Worm (Caenorhabditis elegans) whole organism, early embryonic: Measurements from ENCODE around the gene C18B10.6.

Experiments
- B0310.2 ChIP-seq: sonication (generic microtip); optimal IDR thresholded peaks from 2 replicates; lab custom pipeline; 2016; ENCODE audit warnings: mild to moderate bottlenecking, missing genetic modification characterization, missing compliant biosample characterization
- F13C5.2 ChIP-seq: sonication (generic microtip); optimal IDR thresholded peaks from 2 replicates; lab custom pipeline; 2017; ENCODE audit warnings: mild to moderate bottlenecking, missing genetic modification characterization, inconsistent platforms, missing compliant biosample characterization
- aly-1 ChIP-seq: sonication (generic microtip); optimal IDR thresholded peaks from 2 replicates; lab custom pipeline; 2016; ENCODE audit warnings: missing genetic modification characterization, missing compliant biosample characterization
- ama-1 ChIP-seq: fragments of 150-350 bp; optimal IDR thresholded peaks from 2 replicates; lab custom pipeline; 2014
- ceh-13 ChIP-seq: fragments of 200-800 bp; sonication (Bioruptor generic); optimal IDR thresholded peaks from 2 replicates; lab custom pipeline; 2018; ENCODE audit warnings: mild to moderate bottlenecking, missing genetic modification characterization, missing compliant biosample characterization
- flt-1 ChIP-seq: fragments of 200-800 bp; sonication (Bioruptor generic); IDR thresholded peaks from 2 replicates; pipeline ENCODE4 v1.3.6; 2022; ENCODE audit warnings: missing genetic modification characterization, missing compliant biosample characterization
- pes-1 ChIP-seq: fragments of 200-800 bp; sonication (Bioruptor generic); IDR thresholded peaks from 2 replicates; pipeline ENCODE4 v1.3.6; 2022; ENCODE audit warnings: missing genetic modification reagents, missing genetic modification characterization, missing compliant biosample characterization
- scrt-1 ChIP-seq: fragments of 200-800 bp; sonication (Bioruptor generic); IDR thresholded peaks from 2 replicates; pipeline ENCODE4 v1.3.6; 2022; ENCODE audit warnings: missing genetic modification characterization, missing compliant biosample characterization
- sea-1 ChIP-seq: fragments of 200-800 bp; sonication (Bioruptor generic); conservative IDR thresholded peaks from 2 replicates; pipeline ENCODE4 v1.3.6; 2022; ENCODE audit warnings: missing genetic modification characterization, missing compliant biosample characterization
- tbx-11 ChIP-seq: fragments of 200-800 bp; sonication (Bioruptor generic); IDR thresholded peaks from 2 replicates; pipeline ENCODE4 v1.3.6; 2022; ENCODE audit warnings: missing genetic modification characterization, missing compliant biosample characterization
- tbx-37 ChIP-seq: fragments of 200-800 bp; sonication (Bioruptor generic); conservative IDR thresholded peaks from 2 replicates; pipeline ENCODE4 v1.3.6; 2022; ENCODE audit warnings: missing genetic modification reagents, missing genetic modification characterization, missing compliant biosample characterization
- tra-4 ChIP-seq: sonication (generic microtip); optimal IDR thresholded peaks from 2 replicates; lab custom pipeline; 2017; ENCODE audit warnings: missing genetic modification characterization, missing compliant biosample characterization

C18B10.6 gene

DNA sequence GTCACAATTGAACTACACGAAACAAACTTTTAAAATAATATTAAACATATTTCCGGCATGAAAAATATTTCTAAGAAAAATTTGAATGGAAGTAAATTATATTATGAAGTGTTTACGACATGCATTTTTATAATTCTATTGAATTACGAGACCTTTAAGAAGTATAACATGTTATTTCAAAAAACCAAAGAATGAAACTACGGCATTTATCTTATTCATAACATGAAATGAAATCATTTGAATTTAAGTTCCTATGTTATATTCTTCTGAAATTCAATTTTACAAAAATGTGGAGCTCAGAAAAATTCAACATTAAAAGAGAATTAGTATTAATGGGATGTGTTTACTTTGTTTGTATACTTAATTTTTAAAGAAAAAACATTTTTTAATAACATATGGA, 49.8 kb downstream of the C18B10.6 start, which contains the start of gene srw-71:
Gene srw-71, minus strand, starts transcription at position 101 of the 400 bp plus-strand sequence.
- TF ChIP-seq tbx-37 (GFP tag; lab: Robert Waterston, UW) (no peak), ama-1 (lab: Kevin White, UChicago) (no peak), B0310.2 (tag; lab: Kevin White, UChicago) (no peak), ceh-13 (no peak), tbx-11 (GFP tag; lab: Robert Waterston, UW) (no peak), sea-1 (GFP tag; lab: Robert Waterston, UW) (no peak), aly-1 (tag; lab: Kevin White, UChicago) (no peak), scrt-1 (GFP tag; lab: Robert Waterston, UW) (no peak), flt-1 (no peak), pes-1 (GFP tag; lab: Robert Waterston, UW) (no peak), F13C5.2 (tag; lab: Kevin White, UChicago) (no peak), tra-4 (tag; lab: Kevin White, UChicago) (no peak)
